Fruit fly (Drosophila melanogaster) whole organism, wandering third instar larva: ENCODE results near the gene TTLL1B.
A peak's percentile ranks its signal among the peaks of the same experiment; 100 is the strongest.

Experiments used
- CG9705 ChIP-seq: fragments of 200-800 bp; sonication (Bioruptor generic); optimal IDR thresholded peaks from 2 replicates; lab custom pipeline; 2018; ENCODE audit warnings: missing biosample characterization, mild to moderate bottlenecking, missing genetic modification characterization
- CrebA ChIP-seq: fragments of 200-800 bp; sonication (Bioruptor generic); optimal IDR thresholded peaks from 2 replicates; lab custom pipeline; 2016; ENCODE audit warnings: missing biosample characterization, mild to moderate bottlenecking, missing genetic modification characterization, borderline replicate concordance
- Dfd ChIP-seq: fragments of >200 bp; optimal IDR thresholded peaks from 2 replicates; lab custom pipeline; 2017; ENCODE audit warnings: missing biosample characterization, missing genetic modification characterization
- Dif ChIP-seq: fragments of 200-275, 200-300 bp; sonication (Bioruptor generic); optimal IDR thresholded peaks from 2 replicates; lab custom pipeline; 2018; ENCODE audit warnings: missing biosample characterization, missing genetic modification characterization; ENCODE audit not compliant: partially characterized antibody
- GATAd ChIP-seq: sonication (Bioruptor generic); optimal IDR thresholded peaks from 2 replicates; lab custom pipeline; 2016; ENCODE audit warnings: missing biosample characterization, missing genetic modification characterization
- HLH106 ChIP-seq: fragments of 200-800 bp; optimal IDR thresholded peaks from 3 replicates; lab custom pipeline; 2019; ENCODE audit warnings: missing biosample characterization, mild to moderate bottlenecking, missing genetic modification characterization, moderate library complexity
- Hnf4 ChIP-seq: fragments of 200-800 bp; sonication (Bioruptor generic); optimal IDR thresholded peaks from 2 replicates; lab custom pipeline; 2016; ENCODE audit warnings: missing biosample characterization, mild to moderate bottlenecking, missing genetic modification characterization
- Hr78 ChIP-seq: fragments of >200 bp; optimal IDR thresholded peaks from 2 replicates; lab custom pipeline; 2017; ENCODE audit warnings: missing biosample characterization, missing genetic modification characterization
- Hr83 ChIP-seq: fragments of 200-300 bp; sonication (Bioruptor generic); optimal IDR thresholded peaks from 2 replicates; lab custom pipeline; 2016; ENCODE audit warnings: missing biosample characterization, mild to moderate bottlenecking, missing genetic modification characterization, moderate library complexity; ENCODE audit not compliant: poor library complexity, severe bottlenecking
- Jra ChIP-seq: sonication (Bioruptor generic); optimal IDR thresholded peaks from 2 replicates; lab custom pipeline; 2016; ENCODE audit warnings: missing biosample characterization, missing genetic modification characterization
- Myc ChIP-seq: fragments of >200 bp; optimal IDR thresholded peaks from 2 replicates; lab custom pipeline; 2017
- N ChIP-seq: fragments of >200 bp; optimal IDR thresholded peaks from 2 replicates; lab custom pipeline; 2018; ENCODE audit warnings: missing biosample characterization, missing external identifiers, missing genetic modification characterization
- OdsH ChIP-seq: fragments of 200-800 bp; sonication (Bioruptor generic); optimal IDR thresholded peaks from 2 replicates; lab custom pipeline; 2016; ENCODE audit warnings: missing biosample characterization, mild to moderate bottlenecking, missing genetic modification characterization
- Rel ChIP-seq, 2 experiments: fragments of 200-800 bp; sonication (Bioruptor generic) in 1 of 2; optimal IDR thresholded peaks; 2 replicates in 1 of 2; 3 replicates in 1 of 2; lab custom pipeline; 2016 to 2019; ENCODE audit warnings: mild to moderate bottlenecking in 2 of 2, missing biosample characterization in 2 of 2, missing genetic modification characterization in 2 of 2, moderate library complexity in 1 of 2
- Sp1 ChIP-seq: fragments of 200-800 bp; sonication (Bioruptor generic); optimal IDR thresholded peaks from 3 replicates; lab custom pipeline; 2019; ENCODE audit warnings: missing biosample characterization, mild to moderate bottlenecking, missing genetic modification characterization, moderate library complexity
- Vsx2 ChIP-seq: fragments of 200-300, 225-300 bp; sonication (Bioruptor generic); optimal IDR thresholded peaks from 2 replicates; lab custom pipeline; 2018; ENCODE audit warnings: missing biosample characterization, missing genetic modification characterization; ENCODE audit not compliant: partially characterized antibody
- br ChIP-seq: fragments of 200-800 bp; sonication (Bioruptor generic); optimal IDR thresholded peaks from 2 replicates; lab custom pipeline; 2016; ENCODE audit warnings: missing biosample characterization, missing genetic modification characterization
- dl ChIP-seq, 2 experiments: fragments of 175-275, 200-275 bp in 1 of 2; fragments of 200-275 bp in 1 of 2; sonication (Bioruptor generic); optimal IDR thresholded peaks; lab custom pipeline; 2018; ENCODE audit warnings: mild to moderate bottlenecking in 2 of 2, missing biosample characterization in 2 of 2, missing genetic modification characterization in 2 of 2, moderate library complexity in 2 of 2; ENCODE audit not compliant: partially characterized antibody in 2 of 2, insufficient read depth in 1 of 2
- dmrt93B ChIP-seq: fragments of 200-800 bp; sonication (Bioruptor generic); optimal IDR thresholded peaks from 2 replicates; lab custom pipeline; 2018; ENCODE audit warnings: missing biosample characterization, mild to moderate bottlenecking, missing genetic modification characterization
- dsf ChIP-seq: sonication (Bioruptor generic); optimal IDR thresholded peaks from 2 replicates; lab custom pipeline; 2016; ENCODE audit warnings: missing biosample characterization, missing genetic modification characterization, borderline replicate concordance
- ey ChIP-seq: fragments of 200-800 bp; sonication (Bioruptor generic); optimal IDR thresholded peaks from 2 replicates; lab custom pipeline; 2016; ENCODE audit warnings: missing biosample characterization, missing genetic modification characterization
- foxo ChIP-seq, 2 experiments: fragments of 200-800 bp; sonication (Bioruptor generic); optimal IDR thresholded peaks; 2 replicates in 1 of 2; 3 replicates in 1 of 2; lab custom pipeline; 2016 to 2017; ENCODE audit warnings: missing biosample characterization in 2 of 2, missing genetic modification characterization in 2 of 2
- fru ChIP-seq: fragments of 200-800 bp; sonication (Bioruptor generic); optimal IDR thresholded peaks from 3 replicates; lab custom pipeline; 2016; ENCODE audit warnings: missing biosample characterization, mild to moderate bottlenecking, missing genetic modification characterization
- h ChIP-seq: fragments of 200-800 bp; sonication (Bioruptor generic); optimal IDR thresholded peaks from 3 replicates; lab custom pipeline; 2016; ENCODE audit warnings: missing biosample characterization, mild to moderate bottlenecking, missing genetic modification characterization
- jim ChIP-seq: fragments of 175-275, 200-325 bp; sonication (Bioruptor generic); optimal IDR thresholded peaks from 2 replicates; lab custom pipeline; 2016; ENCODE audit warnings: missing biosample characterization, mild to moderate bottlenecking, missing genetic modification characterization
- lola ChIP-seq: fragments of >200 bp; optimal IDR thresholded peaks from 2 replicates; lab custom pipeline; 2017; ENCODE audit warnings: missing biosample characterization, missing genetic modification characterization
- pan ChIP-seq: fragments of >200 bp; optimal IDR thresholded peaks from 2 replicates; lab custom pipeline; 2017
- psq ChIP-seq: fragments of 200-800 bp; sonication (Bioruptor generic); optimal IDR thresholded peaks from 3 replicates; lab custom pipeline; 2017; ENCODE audit warnings: missing biosample characterization, mild to moderate bottlenecking, missing genetic modification characterization, moderate library complexity
- rgr ChIP-seq: fragments of 200-800 bp; sonication (Bioruptor generic); optimal IDR thresholded peaks from 3 replicates; lab custom pipeline; 2016; ENCODE audit warnings: missing biosample characterization, mild to moderate bottlenecking, missing genetic modification characterization
- sage ChIP-seq: fragments of 200-800 bp; sonication (Bioruptor generic); optimal IDR thresholded peaks from 2 replicates; lab custom pipeline; 2016; ENCODE audit warnings: missing biosample characterization, mild to moderate bottlenecking, missing genetic modification characterization
- sv ChIP-seq: fragments of 200-800 bp; sonication (Bioruptor generic); optimal IDR thresholded peaks from 3 replicates; lab custom pipeline; 2016; ENCODE audit warnings: missing biosample characterization, missing genetic modification characterization
- tai ChIP-seq: sonication (Bioruptor generic); optimal IDR thresholded peaks from 2 replicates; lab custom pipeline; 2016; ENCODE audit warnings: missing biosample characterization, missing genetic modification characterization
- usp ChIP-seq: fragments of >200 bp; optimal IDR thresholded peaks from 2 replicates; lab custom pipeline; 2017; ENCODE audit warnings: missing biosample characterization, missing genetic modification characterization
- woc ChIP-seq: sonication (Bioruptor generic); optimal IDR thresholded peaks from 2 replicates; lab custom pipeline; 2016; ENCODE audit warnings: missing biosample characterization, mild to moderate bottlenecking, missing genetic modification characterization

TTLL1B gene

dm6 chr3L:4613083-4613482 lies 35.0 kb upstream of the TTLL1B start (continued):
- TF ChIP-seq sage (GFP tag; lab: Kevin White, UChicago) (peak; percentile 77), fru (GFP tag; lab: Kevin White, UChicago) (peak; percentile 77), Sp1 (GFP tag; lab: Kevin White, UChicago) (peak; percentile 76), Hr83 (GFP tag; lab: Kevin White, UChicago) (peak; percentile 24)

dm6 chr3L:4613846-4614247 lies 34.2 kb upstream of the TTLL1B start:
- no peak for TF ChIP-seq h
- TF ChIP-seq sv (GFP tag; lab: Kevin White, UChicago) = no peak
- TF ChIP-seq Vsx2 (GFP tag; lab: Kevin White, UChicago) = no peak
- TF ChIP-seq sage (GFP tag; lab: Kevin White, UChicago) = no peak
- TF ChIP-seq CrebA = no peak
- TF ChIP-seq lola (GFP tag; lab: Kevin White, UChicago) = no peak
- TF ChIP-seq Hr83 (GFP tag; lab: Kevin White, UChicago) = no peak
- TF ChIP-seq CG9705 (GFP tag; lab: Kevin White, UChicago) = no peak

DNA sequence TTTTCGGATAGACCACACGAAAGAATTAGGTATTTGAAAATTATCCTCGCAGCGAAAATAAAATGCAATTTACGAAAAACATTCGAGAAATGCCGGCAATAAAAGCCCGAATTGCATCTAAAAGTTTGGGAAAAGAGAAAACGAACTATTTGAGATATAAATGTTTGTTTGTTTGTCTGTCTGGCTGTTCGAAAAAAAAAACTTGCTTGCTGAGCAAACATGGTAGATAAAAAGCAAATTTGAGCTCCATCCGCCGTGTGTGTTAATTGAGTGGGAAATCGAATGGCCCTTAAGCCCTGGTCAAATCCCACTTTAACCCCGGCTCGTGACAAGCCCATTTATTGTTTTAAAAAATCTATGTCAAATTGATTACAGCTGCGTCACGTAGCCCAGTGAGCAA lies 33.0 kb upstream of the TTLL1B start:
- no peak for TF ChIP-seq HLH106
- TF ChIP-seq psq = no peak
- no peak for TF ChIP-seq woc (GFP tag; lab: Kevin White, UChicago)
- TF ChIP-seq Dfd (GFP tag; lab: Kevin White, UChicago) = no peak
- TF ChIP-seq Sp1 (GFP tag; lab: Kevin White, UChicago) = no peak
- no peak for TF ChIP-seq lola (GFP tag; lab: Kevin White, UChicago)
- TF ChIP-seq pan (lab: Kevin White, UChicago) = no peak
- no peak for TF ChIP-seq Hnf4 (GFP tag; lab: Kevin White, UChicago)
- no peak for TF ChIP-seq Rel (GFP tag; optimal IDR thresholded peaks at IDR 0.05; lab: Kevin White, UChicago)
- no peak for TF ChIP-seq Rel (tag; optimal IDR thresholded peaks at IDR 0.05; lab: Kevin White, UChicago)
- TF ChIP-seq GATAd (GFP tag; lab: Kevin White, UChicago) = no peak
- no peak for TF ChIP-seq Jra (GFP tag; lab: Kevin White, UChicago)
- TF ChIP-seq jim (GFP tag; lab: Kevin White, UChicago) = no peak
- no peak for TF ChIP-seq dl (GFP tag; optimal IDR thresholded peaks at IDR 0.05; lab: Kevin White, UChicago; ENCODE audit: insufficient read depth in 1 of 2, partially characterized antibody in 2 of 2)
- no peak for TF ChIP-seq sage (GFP tag; lab: Kevin White, UChicago)
- no peak for TF ChIP-seq fru (GFP tag; lab: Kevin White, UChicago)
- TF ChIP-seq Dif = no peak
- no peak for TF ChIP-seq CrebA
- no peak for TF ChIP-seq h
- no peak for TF ChIP-seq br (GFP tag; lab: Kevin White, UChicago)
- TF ChIP-seq tai (GFP tag; lab: Kevin White, UChicago) = no peak

DNA sequence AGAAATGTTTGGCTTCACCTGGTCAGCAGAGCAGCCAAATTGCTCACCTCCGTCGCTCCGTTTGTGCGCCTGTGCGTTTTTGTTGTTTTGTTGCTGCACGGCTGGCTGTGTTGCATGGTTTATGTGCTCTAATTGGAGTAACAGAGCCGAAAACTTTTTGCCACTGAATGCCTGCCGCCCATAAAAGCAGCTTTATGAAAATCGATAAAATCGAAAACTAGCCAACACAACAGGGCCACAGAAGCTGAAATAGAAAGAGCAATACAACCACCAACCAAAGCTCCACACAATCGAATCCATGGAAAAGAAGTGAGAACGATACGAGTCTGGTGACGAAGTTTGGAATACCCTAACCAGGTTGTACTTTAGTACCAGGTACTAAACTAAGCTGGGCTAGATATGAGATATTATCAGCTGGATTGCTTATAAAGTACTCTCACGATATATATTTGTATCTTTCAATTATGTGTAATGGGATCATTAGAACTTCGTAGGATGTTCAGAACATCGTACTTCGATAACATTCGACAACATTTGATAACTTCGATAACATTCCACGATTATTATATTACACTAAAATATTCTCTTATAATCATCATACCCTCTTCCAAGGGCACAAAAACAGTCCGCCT lies 29.1 kb upstream of the TTLL1B start:
- TF ChIP-seq usp (GFP tag; lab: Kevin White, UChicago) = no peak
- TF ChIP-seq Jra (GFP tag; lab: Kevin White, UChicago) = no peak
- no peak for TF ChIP-seq Dif
- no peak for TF ChIP-seq Vsx2 (GFP tag; lab: Kevin White, UChicago)
- TF ChIP-seq N (GFP tag; lab: Kevin White, UChicago) = no peak
- TF ChIP-seq br (GFP tag; lab: Kevin White, UChicago) = no peak
- no peak for TF ChIP-seq CG9705 (GFP tag; lab: Kevin White, UChicago)
- TF ChIP-seq foxo (GFP tag; optimal IDR thresholded peaks at IDR 0.05; lab: Kevin White, UChicago) = no peak
- no peak for TF ChIP-seq Hr83 (GFP tag; lab: Kevin White, UChicago)
- TF ChIP-seq, all 38 proteins: peak for 0

DNA sequence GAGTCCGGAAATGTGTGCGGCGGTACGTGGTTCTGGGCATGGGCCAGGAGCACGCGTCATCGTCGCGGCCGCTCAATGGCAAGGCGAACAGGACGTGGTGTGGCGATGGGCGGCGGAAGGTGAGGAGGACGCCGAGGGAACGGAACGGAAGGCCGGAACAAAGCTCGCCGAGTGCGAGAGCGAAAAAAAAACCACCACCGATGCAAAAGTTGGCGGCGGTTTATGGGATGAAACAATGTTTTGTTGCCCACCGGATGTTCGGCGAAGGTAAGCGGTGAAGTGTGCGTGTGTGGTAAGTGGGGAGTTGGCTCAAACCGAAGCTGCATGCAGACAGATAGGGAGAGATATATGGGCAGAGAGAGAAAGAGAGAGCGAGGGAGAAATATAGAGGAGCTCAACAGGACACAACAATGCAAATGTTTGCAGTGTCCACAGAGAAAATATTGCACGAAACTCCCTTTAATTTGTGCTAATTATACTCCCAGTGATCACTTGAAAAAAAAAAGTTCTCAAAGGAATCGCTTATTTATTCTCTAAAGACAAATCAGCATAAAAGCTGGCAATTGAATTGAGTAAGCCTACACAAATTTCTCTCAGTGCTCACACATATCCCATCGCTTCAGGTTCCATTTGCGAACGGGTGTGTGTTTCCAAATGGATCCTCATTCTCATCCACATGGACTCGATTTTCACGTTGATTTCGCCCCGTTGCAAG lies 28.4 kb upstream of the TTLL1B start:
- no peak for TF ChIP-seq Rel (GFP tag; optimal IDR thresholded peaks at IDR 0.05; lab: Kevin White, UChicago)
- TF ChIP-seq Rel (tag; optimal IDR thresholded peaks at IDR 0.05; lab: Kevin White, UChicago) = no peak
- TF ChIP-seq Myc = no peak
- TF ChIP-seq br (GFP tag; lab: Kevin White, UChicago) = peak; percentile 63
- peak; percentile 24 for TF ChIP-seq psq
- peak; percentile 61 for TF ChIP-seq h
- no peak for TF ChIP-seq lola (GFP tag; lab: Kevin White, UChicago)
- TF ChIP-seq Dif = no peak
- TF ChIP-seq dl (GFP tag; optimal IDR thresholded peaks at IDR 0.05; lab: Kevin White, UChicago; ENCODE audit: insufficient read depth in 1 of 2, partially characterized antibody in 2 of 2) = no peak
- no peak for TF ChIP-seq Vsx2 (GFP tag; lab: Kevin White, UChicago)
- TF ChIP-seq sage (GFP tag; lab: Kevin White, UChicago) = no peak
- peak; percentile 59 for TF ChIP-seq rgr
- TF ChIP-seq dmrt93B (GFP tag; lab: Kevin White, UChicago) = no peak
- peak; percentile 47 for TF ChIP-seq Sp1 (GFP tag; lab: Kevin White, UChicago)
- TF ChIP-seq ey (GFP tag; lab: Kevin White, UChicago) = peak; percentile 68
- TF ChIP-seq fru (GFP tag; lab: Kevin White, UChicago) = peak; percentile 72
- no peak for TF ChIP-seq tai (GFP tag; lab: Kevin White, UChicago)
- TF ChIP-seq CrebA = no peak
- TF ChIP-seq sv (GFP tag; lab: Kevin White, UChicago) = no peak
- TF ChIP-seq jim (GFP tag; lab: Kevin White, UChicago) = no peak
- no peak for TF ChIP-seq Hr78
- TF ChIP-seq OdsH = peak; percentile 49
- no peak for TF ChIP-seq dsf (GFP tag; lab: Kevin White, UChicago)
- TF ChIP-seq CG9705 (GFP tag; lab: Kevin White, UChicago) = no peak
- no peak for TF ChIP-seq Hr83 (GFP tag; lab: Kevin White, UChicago)
